Worm (Caenorhabditis elegans) whole organism, L4 larva: ENCODE results near the gene C23H5.8.

Experiments
- F10B5.3 ChIP-seq: sonication (generic microtip); optimal IDR thresholded peaks from 2 replicates; lab custom pipeline; 2016; ENCODE audit warnings: mild to moderate bottlenecking, missing genetic modification characterization, missing compliant biosample characterization
- F37D6.2 ChIP-seq: sonication (generic microtip); optimal IDR thresholded peaks from 2 replicates; lab custom pipeline; 2016; ENCODE audit warnings: mild to moderate bottlenecking, missing genetic modification characterization, missing compliant biosample characterization
- F49E8.2 ChIP-seq: sonication (generic microtip); optimal IDR thresholded peaks from 2 replicates; lab custom pipeline; 2016; ENCODE audit warnings: missing compliant biosample characterization, mild to moderate bottlenecking, missing genetic modification characterization, borderline replicate concordance
- Y48G9A.11 ChIP-seq: fragments of 200-800 bp; sonication (Bioruptor generic); IDR thresholded peaks from 2 replicates; pipeline ENCODE4 v1.3.6; 2022; ENCODE audit warnings: missing genetic modification reagents, missing genetic modification characterization, missing compliant biosample characterization
- ZK337.2 ChIP-seq: fragments of 200-800 bp; sonication (Bioruptor generic); IDR thresholded peaks from 2 replicates; pipeline ENCODE4 v1.3.6; 2022; ENCODE audit warnings: missing genetic modification reagents, missing genetic modification characterization, missing compliant biosample characterization
- ZK546.5 ChIP-seq, 2 experiments: sonication (generic microtip); optimal IDR thresholded peaks; 2 replicates each; lab custom pipeline; 2017; ENCODE audit warnings: missing biosample characterization in 2 of 2, missing genetic modification characterization in 2 of 2
- aha-1 ChIP-seq: fragments of 150-350 bp; peaks from one replicate; lab custom pipeline; 2014; ENCODE audit warnings: missing biosample characterization, missing genetic modification characterization
- ceh-28 ChIP-seq: fragments of 150-350 bp; optimal IDR thresholded peaks from 2 replicates; lab custom pipeline; 2014; ENCODE audit warnings: missing biosample characterization, missing genetic modification reagents, missing genetic modification characterization
- ceh-32 ChIP-seq: sonication (generic microtip); optimal IDR thresholded peaks from 2 replicates; lab custom pipeline; 2016; ENCODE audit warnings: mild to moderate bottlenecking, missing genetic modification characterization, missing compliant biosample characterization; ENCODE audit not compliant: poor library complexity
- ceh-62 ChIP-seq: sonication (generic microtip); optimal IDR thresholded peaks from 2 replicates; lab custom pipeline; 2017; ENCODE audit warnings: missing biosample characterization, missing genetic modification characterization
- ces-1 ChIP-seq: fragments of 150-350 bp; sonication (generic microtip); optimal IDR thresholded peaks from 4 replicates; lab custom pipeline; 2014; ENCODE audit warnings: missing biosample characterization, missing genetic modification reagents, missing genetic modification characterization
- ctbp-1 ChIP-seq: fragments of 200-800 bp; sonication (Bioruptor generic); IDR thresholded peaks from 2 replicates; pipeline ENCODE4 v1.3.6; 2022; ENCODE audit warnings: missing genetic modification reagents, missing genetic modification characterization, missing compliant biosample characterization
- daf-12 ChIP-seq: fragments of 150-350 bp; optimal IDR thresholded peaks from 2 replicates; lab custom pipeline; 2014; ENCODE audit warnings: missing biosample characterization, missing genetic modification reagents, missing genetic modification characterization
- dmd-8 ChIP-seq: fragments of 200-800 bp; sonication (Bioruptor generic); IDR thresholded peaks from 2 replicates; pipeline ENCODE4 v1.3.6; 2022; ENCODE audit warnings: missing genetic modification characterization, missing compliant biosample characterization
- dmd-9 ChIP-seq: fragments of 200-800 bp; sonication (Bioruptor generic); IDR thresholded peaks from 2 replicates; pipeline ENCODE4 v1.3.6; 2022; ENCODE audit warnings: missing genetic modification reagents, missing genetic modification characterization, missing compliant biosample characterization
- dpl-1 ChIP-seq: fragments of 150-350 bp; optimal IDR thresholded peaks from 2 replicates; lab custom pipeline; 2014; ENCODE audit warnings: missing biosample characterization, missing genetic modification reagents, missing genetic modification characterization
- fos-1 ChIP-seq: fragments of 150-350 bp; optimal IDR thresholded peaks from 2 replicates; lab custom pipeline; 2014; ENCODE audit warnings: missing biosample characterization, missing genetic modification characterization
- gei-8 ChIP-seq: fragments of 200-800 bp; sonication (Bioruptor generic); optimal IDR thresholded peaks from 2 replicates; lab custom pipeline; 2018; ENCODE audit warnings: mild to moderate bottlenecking, missing genetic modification characterization, missing compliant biosample characterization
- jun-1 ChIP-seq: fragments of 150-350 bp; optimal IDR thresholded peaks from 2 replicates; lab custom pipeline; 2014; ENCODE audit warnings: missing biosample characterization, missing genetic modification reagents, missing genetic modification characterization
- lin-29 ChIP-seq: fragments of 200-800 bp; sonication (Bioruptor generic); IDR thresholded peaks from 2 replicates; pipeline ENCODE4 v1.3.6; 2022; ENCODE audit warnings: missing genetic modification reagents, missing genetic modification characterization, missing compliant biosample characterization
- lin-38 ChIP-seq: fragments of 200-800 bp; sonication (Bioruptor generic); IDR thresholded peaks from 2 replicates; pipeline ENCODE4 v1.3.6; 2022; ENCODE audit warnings: missing genetic modification reagents, missing genetic modification characterization, missing compliant biosample characterization
- lin-39 ChIP-seq: fragments of 150-350 bp; optimal IDR thresholded peaks from 2 replicates; lab custom pipeline; 2014; ENCODE audit warnings: missing biosample characterization, missing genetic modification reagents, missing genetic modification characterization
- lsy-2 ChIP-seq, 2 experiments: fragments of 150-350 bp in 1 of 2; sonication (generic microtip) in 1 of 2; optimal IDR thresholded peaks; 2 replicates each; lab custom pipeline; 2014 to 2017; ENCODE audit warnings: missing biosample characterization in 2 of 2, missing genetic modification characterization in 2 of 2
- mdl-1 ChIP-seq, 2 experiments: fragments of 150-350 bp in 1 of 2; sonication (generic microtip) in 1 of 2; optimal IDR thresholded peaks; 2 replicates each; lab custom pipeline; 2014 to 2017; ENCODE audit warnings: missing biosample characterization in 2 of 2, missing genetic modification characterization in 2 of 2
- mxl-2 ChIP-seq: fragments of 200-800 bp; sonication (Bioruptor generic); conservative IDR thresholded peaks from 2 replicates; pipeline ENCODE4 v1.3.6; 2022; ENCODE audit warnings: missing genetic modification reagents, missing genetic modification characterization, missing compliant biosample characterization
- mxl-3 ChIP-seq: fragments of 200-800 bp; sonication (Bioruptor generic); optimal IDR thresholded peaks from 2 replicates; lab custom pipeline; 2018; ENCODE audit warnings: mild to moderate bottlenecking, missing genetic modification characterization, missing compliant biosample characterization
- nhr-111 ChIP-seq: fragments of 200-800 bp; sonication (Bioruptor generic); optimal IDR thresholded peaks from 2 replicates; lab custom pipeline; 2018; ENCODE audit warnings: mild to moderate bottlenecking, missing genetic modification characterization, missing compliant biosample characterization
- nhr-237 ChIP-seq: sonication (generic microtip); optimal IDR thresholded peaks from 2 replicates; lab custom pipeline; 2017; ENCODE audit warnings: missing biosample characterization, missing genetic modification characterization
- nhr-25 ChIP-seq: sonication (generic microtip); optimal IDR thresholded peaks from 2 replicates; lab custom pipeline; 2017; ENCODE audit warnings: missing genetic modification characterization, mild to moderate bottlenecking, missing compliant biosample characterization, antibody characterized with exemption, moderate library complexity, borderline replicate concordance; ENCODE audit not compliant: insufficient read depth
- nhr-28 ChIP-seq: fragments of 150-350 bp; optimal IDR thresholded peaks from 2 replicates; lab custom pipeline; 2014; ENCODE audit warnings: missing biosample characterization, missing genetic modification characterization
- nhr-41 ChIP-seq: fragments of 200-800 bp; sonication (Bioruptor generic); IDR thresholded peaks from 2 replicates; pipeline ENCODE4 v1.3.6; 2022; ENCODE audit warnings: missing genetic modification reagents, missing genetic modification characterization, missing compliant biosample characterization
- nhr-76 ChIP-seq: fragments of 150-350 bp; optimal IDR thresholded peaks from 2 replicates; lab custom pipeline; 2014; ENCODE audit warnings: missing biosample characterization, missing genetic modification characterization
- pha-4 ChIP-seq, 2 experiments: fragments of 150-350 bp in 1 of 2; fragments of 200-800 bp in 1 of 2; sonication (Bioruptor generic) in 1 of 2; IDR thresholded peaks in 1 of 2; optimal IDR thresholded peaks in 1 of 2; 2 replicates each; pipeline versions ENCODE4 v1.3.6 to Lab custom; 2014 to 2022; ENCODE audit warnings: missing genetic modification characterization in 2 of 2, missing genetic modification reagents in 2 of 2, missing biosample characterization in 1 of 2, missing compliant biosample characterization in 1 of 2
- php-3 ChIP-seq: fragments of 200-800 bp; sonication (Bioruptor generic); IDR thresholded peaks from 2 replicates; pipeline ENCODE4 v1.3.6; 2022; ENCODE audit warnings: missing genetic modification reagents, missing genetic modification characterization, missing compliant biosample characterization
- saeg-2 ChIP-seq: fragments of 200-800 bp; sonication (Bioruptor generic); IDR thresholded peaks from 2 replicates; pipeline ENCODE4 v1.3.6; 2022; ENCODE audit warnings: missing genetic modification reagents, missing genetic modification characterization, missing compliant biosample characterization
- sdz-12 ChIP-seq: fragments of 200-800 bp; sonication (Bioruptor generic); optimal IDR thresholded peaks from 2 replicates; lab custom pipeline; 2018; ENCODE audit warnings: mild to moderate bottlenecking, missing genetic modification characterization, missing compliant biosample characterization
- spr-1 ChIP-seq: sonication (generic microtip); optimal IDR thresholded peaks from 2 replicates; lab custom pipeline; 2016; ENCODE audit warnings: mild to moderate bottlenecking, missing genetic modification characterization, missing compliant biosample characterization
- tra-1 ChIP-seq: fragments of 200-800 bp; sonication (Bioruptor generic); IDR thresholded peaks from 2 replicates; pipeline ENCODE4 v1.3.6; 2022; ENCODE audit warnings: missing genetic modification reagents, missing genetic modification characterization, missing compliant biosample characterization
- vab-7 ChIP-seq: fragments of 200-800 bp; sonication (Bioruptor generic); IDR thresholded peaks from 2 replicates; pipeline ENCODE4 v1.3.6; 2022; ENCODE audit warnings: missing genetic modification reagents, missing genetic modification characterization, missing compliant biosample characterization
- zag-1 ChIP-seq: fragments of 150-350 bp; optimal IDR thresholded peaks from 2 replicates; lab custom pipeline; 2014; ENCODE audit warnings: missing biosample characterization, missing genetic modification characterization
- zfp-3 ChIP-seq: fragments of 200-800 bp; sonication (Bioruptor generic); conservative IDR thresholded peaks from 2 replicates; pipeline ENCODE4 v1.3.6; 2022; ENCODE audit warnings: missing genetic modification reagents, missing genetic modification characterization, missing compliant biosample characterization
- zip-11 ChIP-seq: fragments of 200-800 bp; sonication (Bioruptor generic); IDR thresholded peaks from 2 replicates; pipeline ENCODE4 v1.3.6; 2022; ENCODE audit warnings: missing genetic modification characterization, missing compliant biosample characterization
- ztf-7 ChIP-seq: fragments of 150-350 bp; optimal IDR thresholded peaks from 2 replicates; lab custom pipeline; 2014; ENCODE audit warnings: missing biosample characterization, missing genetic modification characterization

Gene C23H5.8

ce11 chrIV:2149247-2149756 is 36.1 kb upstream of the C23H5.8 start, which contains the start of gene C54E4.5 (continued):
- TF ChIP-seq vab-7 (no peak), spr-1 (tag; lab: Kevin White, UChicago) (no peak), lsy-2 (tag; optimal IDR thresholded peaks at IDR 0.05; lab: Kevin White, UChicago) (no peak), F37D6.2 (tag; lab: Kevin White, UChicago) (no peak), ctbp-1 (no peak), nhr-41 (GFP tag; lab: Robert Waterston, UW) (no peak), jun-1 (tag; lab: Kevin White, UChicago) (no peak), zag-1 (no peak), zip-11 (GFP tag; lab: Robert Waterston, UW) (no peak), ceh-28 (tag; lab: Kevin White, UChicago) (no peak), mdl-1 (tag; optimal IDR thresholded peaks at IDR 0.05; lab: Kevin White, UChicago) (peak in 1 of 2 experiments; percentile 29), ces-1 (GFP tag; lab: Kevin White, UChicago) (no peak), ceh-32 (tag; lab: Kevin White, UChicago) (no peak), daf-12 (no peak), lin-29 (GFP tag; lab: Robert Waterston, UW) (no peak), nhr-25 (tag; lab: Kevin White, UChicago) (no peak), sdz-12 (GFP tag; lab: Kevin White, UChicago) (no peak), nhr-76 (tag; lab: Kevin White, UChicago) (no peak), tra-1 (no peak), aha-1 (peak; percentile 56), ztf-7 (tag; lab: Kevin White, UChicago) (no peak), F10B5.3 (tag; lab: Kevin White, UChicago) (no peak), lin-38 (no peak), lin-39 (tag; lab: Kevin White, UChicago) (no peak), mxl-2 (no peak)

DNA sequence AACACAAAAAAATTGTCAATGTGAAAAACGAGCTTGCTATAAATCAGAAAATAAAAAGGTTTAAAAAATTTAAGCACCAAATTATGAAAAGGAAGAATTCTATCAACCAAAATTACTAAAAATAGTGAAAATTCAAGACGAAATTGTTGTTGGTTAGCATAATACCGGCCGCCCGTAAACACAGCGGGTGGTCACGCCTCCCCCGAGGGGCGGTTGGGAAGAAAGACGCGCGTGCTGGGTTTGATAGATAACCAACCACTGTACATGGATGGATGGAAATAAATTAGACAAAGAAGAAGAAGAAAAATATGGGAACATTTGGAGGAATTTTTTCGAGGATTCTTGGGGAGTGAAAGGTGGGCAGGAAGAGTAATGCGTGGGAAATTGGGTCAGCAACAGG is 29.1 kb upstream of the C23H5.8 start:
- TF ChIP-seq ZK337.2 (GFP tag; lab: Robert Waterston, UW) (no peak), F49E8.2 (no peak), zag-1 (no peak), nhr-111 (no peak), nhr-25 (tag; lab: Kevin White, UChicago) (no peak), Y48G9A.11 (GFP tag; lab: Robert Waterston, UW) (no peak), ces-1 (GFP tag; lab: Kevin White, UChicago) (no peak), lin-38 (no peak), mxl-3 (GFP tag; lab: Kevin White, UChicago) (no peak), gei-8 (GFP tag; lab: Kevin White, UChicago) (no peak), fos-1 (tag; lab: Kevin White, UChicago) (no peak), php-3 (GFP tag; lab: Robert Waterston, UW) (no peak), nhr-237 (no peak), ZK546.5 (tag; optimal IDR thresholded peaks at IDR 0.05; lab: Kevin White, UChicago) (no peak), F10B5.3 (tag; lab: Kevin White, UChicago) (no peak), dmd-8 (GFP tag; lab: Robert Waterston, UW) (no peak), ctbp-1 (no peak), ceh-32 (tag; lab: Kevin White, UChicago) (no peak)

DNA sequence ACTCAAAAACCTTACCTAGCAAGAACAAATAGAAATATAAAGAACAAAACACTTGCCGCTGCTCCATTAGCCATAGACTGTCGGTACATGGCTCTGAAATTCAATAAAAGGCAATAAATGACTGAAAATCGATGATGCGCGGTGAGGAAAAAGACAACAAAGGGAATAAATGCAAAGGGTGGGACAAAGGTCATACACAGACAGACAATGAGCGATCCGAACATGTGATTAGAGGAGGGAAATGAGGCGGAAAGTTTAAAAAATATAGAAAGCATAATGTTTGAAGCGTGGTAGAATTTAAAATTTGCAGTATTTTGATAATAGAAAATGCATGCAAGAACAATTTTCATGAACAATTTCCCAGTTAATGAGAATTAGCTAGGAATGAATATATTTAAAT is 27.3 kb upstream of the C23H5.8 start, which contains the start of gene C54E4.12:
TSS of gene C54E4.12 (minus strand) at position 101 of the 400 bp plus-strand sequence.
- TF ChIP-seq vab-7 (no peak), dmd-9 (no peak), dpl-1 (no peak), nhr-237 (no peak), saeg-2 (GFP tag; lab: Robert Waterston, UW) (no peak), zfp-3 (no peak), Y48G9A.11 (GFP tag; lab: Robert Waterston, UW) (no peak), pha-4 (GFP tag; IDR thresholded peaks at IDR 0.05; lab: Robert Waterston, UW) (no peak), pha-4 (tag; optimal IDR thresholded peaks at IDR 0.05; lab: Kevin White, UChicago) (no peak), nhr-28 (tag; lab: Kevin White, UChicago) (no peak), F37D6.2 (tag; lab: Kevin White, UChicago) (no peak), spr-1 (tag; lab: Kevin White, UChicago) (no peak), ceh-62 (tag; lab: Kevin White, UChicago) (no peak)
